Worm (Caenorhabditis elegans) whole organism, midembryonic: Measurements from ENCODE around the gene srbc-37.

ENCODE experiments used
- T22C8.4 ChIP-seq: fragments of 200-800 bp; sonication (Bioruptor generic); IDR thresholded peaks from 2 replicates; pipeline ENCODE4 v1.3.6; 2022; ENCODE audit warnings: missing genetic modification characterization, missing compliant biosample characterization
- cog-1 ChIP-seq: sonication (generic microtip); optimal IDR thresholded peaks from 2 replicates; lab custom pipeline; 2016; ENCODE audit warnings: missing genetic modification characterization, missing compliant biosample characterization
- flt-1 ChIP-seq: fragments of 200-800 bp; sonication (Bioruptor generic); IDR thresholded peaks from 2 replicates; pipeline ENCODE4 v1.3.6; 2022; ENCODE audit warnings: missing genetic modification characterization, missing compliant biosample characterization
- klf-2 ChIP-seq: fragments of 200-800 bp; sonication (Bioruptor generic); conservative IDR thresholded peaks from 2 replicates; pipeline ENCODE4 v1.3.6; 2022; ENCODE audit warnings: missing genetic modification reagents, missing genetic modification characterization, missing compliant biosample characterization
- med-1 ChIP-seq: sonication (generic microtip); optimal IDR thresholded peaks from 2 replicates; lab custom pipeline; 2017; ENCODE audit warnings: missing genetic modification characterization, mild to moderate bottlenecking, missing compliant biosample characterization, antibody characterized with exemption, missing genetic modification reagents; ENCODE audit not compliant: insufficient read depth
- ref-1 ChIP-seq: fragments of 200-800 bp; sonication (Bioruptor generic); conservative IDR thresholded peaks from 2 replicates; pipeline ENCODE4 v1.3.6; 2022; ENCODE audit warnings: missing genetic modification reagents, missing genetic modification characterization, missing compliant biosample characterization
- tab-1 ChIP-seq: fragments of 200-800 bp; sonication (Bioruptor generic); IDR thresholded peaks from 2 replicates; pipeline ENCODE4 v1.3.6; 2022; ENCODE audit warnings: missing genetic modification characterization, missing compliant biosample characterization
- ztf-23 ChIP-seq: fragments of 200-800 bp; sonication (Bioruptor generic); IDR thresholded peaks from 2 replicates; pipeline ENCODE4 v1.3.6; 2022; ENCODE audit warnings: missing genetic modification reagents, missing genetic modification characterization, missing compliant biosample characterization
- ztf-29 ChIP-seq: fragments of 200-800 bp; sonication (Bioruptor generic); IDR thresholded peaks from 2 replicates; pipeline ENCODE4 v1.3.6; 2022; ENCODE audit warnings: missing genetic modification reagents, missing genetic modification characterization, missing compliant biosample characterization

srbc-37 gene

DNA sequence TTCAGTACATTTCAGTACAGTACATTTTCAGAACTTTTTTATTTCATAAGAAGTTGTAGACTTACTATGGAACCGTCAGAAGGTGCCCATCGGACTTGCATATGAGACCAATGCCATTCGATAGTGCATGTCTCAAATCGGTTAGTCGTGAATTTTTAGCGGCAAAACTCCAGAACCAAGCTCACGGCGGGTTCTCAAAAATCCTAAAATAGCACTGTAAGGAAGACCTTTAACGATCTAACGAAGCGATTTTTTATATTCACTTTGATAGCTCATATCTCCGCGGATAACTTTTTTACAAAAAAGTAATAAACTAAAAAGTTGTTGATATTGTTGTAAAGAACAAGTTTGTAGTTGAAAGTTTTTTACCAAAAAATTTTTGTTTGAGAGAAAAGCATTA, 28.1 kb upstream of the srbc-37 start, which contains the start of gene sru-25:
Gene sru-25, minus strand, starts transcription at position 101 of the 400 bp plus-strand sequence.
- no peak for TF ChIP-seq flt-1
- TF ChIP-seq tab-1 (GFP tag; lab: Robert Waterston, UW), result no peak
- TF ChIP-seq T22C8.4 (GFP tag; lab: Robert Waterston, UW), result no peak
- TF ChIP-seq med-1 (GFP tag; lab: Kevin White, UChicago), result no peak
- no peak for TF ChIP-seq cog-1 (tag; lab: Kevin White, UChicago)
- TF ChIP-seq ref-1 (GFP tag; lab: Robert Waterston, UW), result no peak
- no peak for TF ChIP-seq ztf-29 (GFP tag; lab: Robert Waterston, UW)
- no peak for TF ChIP-seq klf-2 (GFP tag; lab: Robert Waterston, UW)
- no peak for TF ChIP-seq ztf-23 (GFP tag; lab: Robert Waterston, UW)

DNA sequence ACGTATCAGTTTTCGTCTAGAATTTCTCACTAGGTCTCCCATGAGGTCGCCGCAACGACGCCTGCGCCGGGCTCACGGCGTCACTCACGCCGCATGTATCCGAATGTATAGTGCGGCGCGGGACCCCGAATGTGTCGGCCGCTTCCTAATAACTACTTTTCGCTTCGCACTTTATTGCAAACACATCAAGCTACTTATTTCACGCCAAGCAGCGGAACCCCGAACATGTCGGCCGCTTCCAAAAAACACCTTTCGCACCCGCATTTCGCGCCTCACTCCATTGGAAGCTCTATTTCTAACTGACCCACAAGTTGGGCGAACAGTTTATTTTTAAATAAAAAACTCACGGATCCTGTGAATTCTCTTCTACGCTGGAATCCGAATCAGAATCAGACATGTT, 26.3 kb upstream of the srbc-37 start:
- no peak for TF ChIP-seq tab-1 (GFP tag; lab: Robert Waterston, UW)
- no peak for TF ChIP-seq ref-1 (GFP tag; lab: Robert Waterston, UW)
- TF ChIP-seq T22C8.4 (GFP tag; lab: Robert Waterston, UW), result no peak
- no peak for TF ChIP-seq med-1 (GFP tag; lab: Kevin White, UChicago)
- no peak for TF ChIP-seq ztf-29 (GFP tag; lab: Robert Waterston, UW)
- TF ChIP-seq klf-2 (GFP tag; lab: Robert Waterston, UW), result no peak
- no peak for TF ChIP-seq cog-1 (tag; lab: Kevin White, UChicago)
- no peak for TF ChIP-seq flt-1
- TF ChIP-seq ztf-23 (GFP tag; lab: Robert Waterston, UW), result no peak

DNA sequence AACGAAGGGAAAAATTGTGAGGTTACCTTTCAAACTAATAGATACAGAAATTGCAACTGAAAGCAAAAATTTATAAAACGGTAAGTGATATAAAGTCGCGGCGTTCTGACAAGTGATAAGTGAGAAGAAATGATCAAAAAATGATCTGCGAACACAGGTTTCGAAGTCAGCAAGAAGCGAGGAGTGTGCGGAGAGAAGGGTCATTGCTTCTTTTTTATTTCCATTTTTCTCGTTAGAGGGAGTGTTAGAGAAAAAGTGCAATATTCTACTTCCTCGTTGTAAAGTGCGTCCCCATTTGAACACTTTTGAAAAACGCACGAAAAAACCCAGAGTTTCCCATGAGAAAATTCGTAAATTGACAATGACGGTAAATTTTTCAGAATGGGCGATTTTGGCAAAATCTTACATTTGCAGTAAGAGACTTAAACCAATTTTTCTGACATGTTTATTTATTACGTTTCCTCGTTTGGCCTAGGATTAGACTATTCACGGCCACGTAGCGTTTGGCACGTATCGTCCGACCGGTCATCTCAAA, 25.7 kb upstream of the srbc-37 start, which contains the start of the genes fbxa-72 and srx-21:
Gene fbxa-72, minus strand, starts transcription at position 204 of the 535 bp plus-strand sequence.
Gene srx-21, plus strand, starts transcription at position 485 of the 535 bp plus-strand sequence.
- TF ChIP-seq cog-1 (tag; lab: Kevin White, UChicago), result no peak
- no peak for TF ChIP-seq ref-1 (GFP tag; lab: Robert Waterston, UW)
- no peak for TF ChIP-seq tab-1 (GFP tag; lab: Robert Waterston, UW)
- no peak for TF ChIP-seq ztf-29 (GFP tag; lab: Robert Waterston, UW)
- no peak for TF ChIP-seq klf-2 (GFP tag; lab: Robert Waterston, UW)
- TF ChIP-seq T22C8.4 (GFP tag; lab: Robert Waterston, UW), result no peak
- TF ChIP-seq flt-1, result no peak
- TF ChIP-seq ztf-23 (GFP tag; lab: Robert Waterston, UW), result no peak
- no peak for TF ChIP-seq med-1 (GFP tag; lab: Kevin White, UChicago)

DNA sequence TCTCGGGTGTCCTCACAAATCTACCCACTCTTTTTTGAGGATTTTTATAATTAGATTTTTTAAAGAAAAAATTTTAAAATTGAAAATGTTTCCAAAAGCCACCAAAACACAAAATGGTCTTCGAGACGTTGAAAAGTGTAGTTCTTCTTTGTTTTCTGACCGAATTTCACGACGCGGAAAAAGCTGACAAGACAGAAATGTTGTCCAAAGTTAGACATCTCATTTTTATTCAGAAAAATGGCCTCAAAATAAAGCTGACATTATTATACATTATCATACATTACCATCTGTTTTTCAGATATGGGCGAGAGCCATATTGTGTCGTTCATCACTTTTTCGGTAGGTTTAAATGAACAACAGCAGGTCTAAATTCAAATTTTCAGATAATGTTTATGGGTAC, 22.7 kb upstream of the srbc-37 start, which contains the start of gene srx-22:
Gene srx-22, plus strand, starts transcription at position 301 of the 400 bp plus-strand sequence.
- TF ChIP-seq cog-1 (tag; lab: Kevin White, UChicago), result no peak
- no peak for TF ChIP-seq tab-1 (GFP tag; lab: Robert Waterston, UW)
- TF ChIP-seq flt-1, result no peak
- no peak for TF ChIP-seq ztf-29 (GFP tag; lab: Robert Waterston, UW)
- no peak for TF ChIP-seq T22C8.4 (GFP tag; lab: Robert Waterston, UW)
- TF ChIP-seq klf-2 (GFP tag; lab: Robert Waterston, UW), result no peak
- no peak for TF ChIP-seq ref-1 (GFP tag; lab: Robert Waterston, UW)
- no peak for TF ChIP-seq med-1 (GFP tag; lab: Kevin White, UChicago)
- no peak for TF ChIP-seq ztf-23 (GFP tag; lab: Robert Waterston, UW)

DNA sequence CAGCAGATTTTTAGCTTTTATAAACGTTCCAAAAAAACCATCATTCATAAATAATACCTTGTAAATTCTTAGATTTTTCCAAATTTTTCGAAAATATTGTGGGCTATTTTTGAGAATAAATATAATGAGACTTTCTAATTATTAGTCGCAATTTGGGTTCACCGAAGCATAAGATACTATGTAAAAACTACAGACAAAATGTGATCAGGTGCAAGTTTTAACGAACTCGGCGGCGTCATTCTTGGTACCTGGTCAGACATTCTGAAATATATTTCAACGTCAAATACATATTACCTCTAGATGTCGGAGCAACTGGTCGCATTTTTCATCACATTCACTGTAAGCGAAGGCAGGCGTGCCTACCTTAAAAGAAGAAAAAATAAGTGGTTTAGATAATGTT, 20.3 kb upstream of the srbc-37 start, which contains the start of gene srx-23:
Gene srx-23, plus strand, starts transcription at position 301 of the 400 bp plus-strand sequence.
- TF ChIP-seq ztf-29 (GFP tag; lab: Robert Waterston, UW), result no peak
- no peak for TF ChIP-seq tab-1 (GFP tag; lab: Robert Waterston, UW)
- no peak for TF ChIP-seq klf-2 (GFP tag; lab: Robert Waterston, UW)
- TF ChIP-seq T22C8.4 (GFP tag; lab: Robert Waterston, UW), result no peak
- TF ChIP-seq flt-1, result no peak
- TF ChIP-seq ref-1 (GFP tag; lab: Robert Waterston, UW), result no peak
- TF ChIP-seq ztf-23 (GFP tag; lab: Robert Waterston, UW), result no peak
- no peak for TF ChIP-seq med-1 (GFP tag; lab: Kevin White, UChicago)
- no peak for TF ChIP-seq cog-1 (tag; lab: Kevin White, UChicago)

DNA sequence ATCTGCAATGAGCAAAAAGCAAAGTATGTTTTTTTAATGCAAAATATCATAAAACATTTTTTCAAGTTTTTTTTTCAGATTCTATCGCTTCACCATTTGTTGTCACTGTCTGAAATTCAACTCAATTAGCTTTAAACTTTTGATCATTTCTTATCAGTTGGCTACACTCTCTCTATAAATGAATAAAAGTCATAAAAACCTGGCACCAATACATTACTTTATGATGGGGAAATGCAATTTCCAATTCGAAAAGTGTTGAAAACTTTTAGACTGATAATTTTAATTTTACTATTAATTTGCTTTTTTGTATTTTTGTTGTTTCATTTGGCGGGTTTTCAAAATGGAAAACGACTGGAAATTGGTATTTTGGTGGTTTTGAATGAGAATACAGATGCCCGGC, 18.5 kb upstream of the srbc-37 start, which contains the start of gene F31F4.1:
Gene F31F4.1, plus strand, starts transcription at position 203 of the 400 bp plus-strand sequence.
- TF ChIP-seq ref-1 (GFP tag; lab: Robert Waterston, UW) (no peak), cog-1 (tag; lab: Kevin White, UChicago) (no peak), klf-2 (GFP tag; lab: Robert Waterston, UW) (no peak), ztf-23 (GFP tag; lab: Robert Waterston, UW) (no peak), T22C8.4 (GFP tag; lab: Robert Waterston, UW) (no peak), ztf-29 (GFP tag; lab: Robert Waterston, UW) (no peak), tab-1 (GFP tag; lab: Robert Waterston, UW) (no peak)

DNA sequence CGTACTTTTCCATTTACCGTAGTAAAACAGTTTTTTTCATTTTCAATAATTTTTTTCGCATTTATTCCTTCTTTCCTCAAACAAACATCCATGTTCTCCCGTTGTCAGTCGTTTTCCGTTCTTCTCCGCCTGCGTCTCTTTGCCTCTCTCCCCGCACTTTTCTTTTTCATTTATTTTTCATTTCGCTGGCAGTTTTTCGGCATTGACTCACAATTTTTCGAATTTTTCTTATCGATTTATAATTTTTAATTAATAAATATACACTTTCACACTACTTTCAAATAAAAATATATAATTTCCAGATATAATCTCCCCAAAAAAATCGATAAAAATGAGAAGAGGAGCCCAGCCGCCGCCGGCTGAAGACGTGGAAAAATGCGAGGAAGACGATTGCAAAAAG, 15.0 kb upstream of the srbc-37 start, which contains the start of gene H25P19.1:
Gene H25P19.1, plus strand, starts transcription at position 301 of the 400 bp plus-strand sequence.
- no peak for TF ChIP-seq tab-1 (GFP tag; lab: Robert Waterston, UW)
- TF ChIP-seq klf-2 (GFP tag; lab: Robert Waterston, UW), result no peak
- TF ChIP-seq ztf-29 (GFP tag; lab: Robert Waterston, UW), result no peak
- no peak for TF ChIP-seq med-1 (GFP tag; lab: Kevin White, UChicago)

DNA sequence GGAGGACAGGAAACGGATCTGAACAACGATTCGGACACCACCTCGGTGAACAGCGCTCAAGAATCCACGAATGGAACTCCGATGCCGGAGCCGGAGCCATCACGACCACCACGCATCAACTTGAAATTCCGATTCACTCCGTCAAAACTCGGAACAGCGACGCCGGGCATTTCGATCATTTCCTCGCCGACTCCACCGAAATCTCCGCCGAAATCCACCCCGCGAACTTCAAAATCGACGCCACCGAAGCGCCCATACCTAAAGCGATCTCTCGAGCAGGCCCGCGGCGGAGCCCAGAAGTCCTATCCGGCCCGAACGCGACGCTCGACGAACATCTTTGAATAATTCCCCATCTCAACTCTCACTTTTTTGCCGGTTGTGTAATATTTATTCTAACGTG, 12.8 kb upstream of the srbc-37 start:
- no peak for TF ChIP-seq flt-1
- TF ChIP-seq cog-1 (tag; lab: Kevin White, UChicago), result no peak
- no peak for TF ChIP-seq med-1 (GFP tag; lab: Kevin White, UChicago)
- TF ChIP-seq klf-2 (GFP tag; lab: Robert Waterston, UW), result no peak
- TF ChIP-seq ztf-23 (GFP tag; lab: Robert Waterston, UW), result no peak
- no peak for TF ChIP-seq ref-1 (GFP tag; lab: Robert Waterston, UW)
